Fruit fly (Drosophila melanogaster) whole organism, embryonic: ENCODE data around the gene Cpsf73.

ENCODE experiments used
- Adf1 ChIP-seq: fragments of 200-800 bp; sonication (Bioruptor generic); IDR thresholded peaks from 2 replicates; pipeline ENCODE4 v1.3.6; 2022; ENCODE audit warnings: missing biosample characterization, missing genetic modification characterization
- Asciz ChIP-seq: fragments of 200-800 bp; sonication (Bioruptor generic); optimal IDR thresholded peaks from 2 replicates; lab custom pipeline; 2017; ENCODE audit warnings: missing biosample characterization, mild to moderate bottlenecking, missing genetic modification characterization, missing genetic modification reagents
- BtbVII ChIP-seq: fragments of 200-800 bp; sonication (Bioruptor generic); optimal IDR thresholded peaks from 3 replicates; lab custom pipeline; 2017; ENCODE audit warnings: missing biosample characterization, mild to moderate bottlenecking, missing genetic modification characterization
- Bteb2 ChIP-seq: fragments of 200-800 bp; sonication (Bioruptor generic); optimal IDR thresholded peaks from 2 replicates; lab custom pipeline; 2016; ENCODE audit warnings: missing biosample characterization, missing genetic modification characterization
- CG10267 ChIP-seq: fragments of 200-800 bp; sonication (Bioruptor generic); optimal IDR thresholded peaks from 2 replicates; lab custom pipeline; 2018; ENCODE audit warnings: missing biosample characterization, mild to moderate bottlenecking, missing genetic modification characterization, moderate library complexity
- CG11560 ChIP-seq: fragments of 200-800 bp; sonication (Bioruptor generic); IDR thresholded peaks from 3 replicates; pipeline ENCODE4 v1.3.6; 2022; ENCODE audit warnings: missing biosample characterization, missing genetic modification characterization
- CG1233 ChIP-seq: fragments of 200-800 bp; sonication (Bioruptor generic); optimal IDR thresholded peaks from 4 replicates; lab custom pipeline; 2018; ENCODE audit warnings: missing biosample characterization, mild to moderate bottlenecking, missing genetic modification characterization
- CG13775 ChIP-seq: fragments of 200-800 bp; sonication (Bioruptor generic); optimal IDR thresholded peaks from 3 replicates; lab custom pipeline; 2017; ENCODE audit warnings: missing biosample characterization, mild to moderate bottlenecking, missing genetic modification characterization
- CG14710 ChIP-seq: fragments of 200-800 bp; sonication (Bioruptor generic); optimal IDR thresholded peaks from 3 replicates; lab custom pipeline; 2019; ENCODE audit warnings: missing biosample characterization, mild to moderate bottlenecking, missing genetic modification characterization, moderate library complexity
- CG15269 ChIP-seq: fragments of 200-800 bp; sonication (Bioruptor generic); optimal IDR thresholded peaks from 2 replicates; lab custom pipeline; 2018; ENCODE audit warnings: missing biosample characterization, mild to moderate bottlenecking, missing genetic modification characterization, moderate library complexity
- CG15601 ChIP-seq: fragments of 200-800 bp; sonication (Bioruptor generic); optimal IDR thresholded peaks from 3 replicates; lab custom pipeline; 2019; ENCODE audit warnings: missing biosample characterization, mild to moderate bottlenecking, missing genetic modification characterization, moderate library complexity
- CG15696 ChIP-seq: fragments of 200-800 bp; sonication (Bioruptor generic); optimal IDR thresholded peaks from 2 replicates; lab custom pipeline; 2019; ENCODE audit warnings: missing biosample characterization, mild to moderate bottlenecking, missing genetic modification characterization, moderate library complexity
- CG18764 ChIP-seq: fragments of 200-800 bp; sonication (Bioruptor generic); optimal IDR thresholded peaks from 3 replicates; lab custom pipeline; 2016; ENCODE audit warnings: missing biosample characterization, missing genetic modification characterization
- CG33557 ChIP-seq: fragments of 200-800 bp; sonication (Bioruptor generic); optimal IDR thresholded peaks from 2 replicates; lab custom pipeline; 2019; ENCODE audit warnings: missing biosample characterization, mild to moderate bottlenecking, missing genetic modification characterization, moderate library complexity
- CG34422 ChIP-seq: fragments of 200-800 bp; sonication (Bioruptor generic); IDR thresholded peaks from 3 replicates; pipeline ENCODE4 v1.3.6; 2022; ENCODE audit warnings: missing biosample characterization, missing genetic modification characterization
- CG4328 ChIP-seq: fragments of 200-800 bp; sonication (Bioruptor generic); optimal IDR thresholded peaks from 3 replicates; lab custom pipeline; 2017; ENCODE audit warnings: missing biosample characterization, missing genetic modification reagents, missing genetic modification characterization
- CG4854 ChIP-seq: fragments of 200-800 bp; sonication (Bioruptor generic); optimal IDR thresholded peaks from 2 replicates; lab custom pipeline; 2016; ENCODE audit warnings: missing biosample characterization, missing genetic modification characterization, inconsistent platforms
- CG6254 ChIP-seq: fragments of 200-800 bp; sonication (Bioruptor generic); optimal IDR thresholded peaks from 3 replicates; lab custom pipeline; 2017; ENCODE audit warnings: mild to moderate bottlenecking, missing biosample characterization, missing genetic modification reagents, missing genetic modification characterization
- CG6683 ChIP-seq: fragments of 200-800 bp; sonication (Bioruptor generic); optimal IDR thresholded peaks from 2 replicates; lab custom pipeline; 2017; ENCODE audit warnings: missing biosample characterization, mild to moderate bottlenecking, missing genetic modification characterization, missing genetic modification reagents
- CG6689 ChIP-seq: fragments of 200-800 bp; sonication (Bioruptor generic); IDR thresholded peaks from 2 replicates; pipeline ENCODE4 v1.3.6; 2022; ENCODE audit warnings: missing biosample characterization, missing genetic modification characterization
- CG7745 ChIP-seq: fragments of 200-800 bp; sonication (Bioruptor generic); optimal IDR thresholded peaks from 2 replicates; lab custom pipeline; 2018; ENCODE audit warnings: missing biosample characterization, mild to moderate bottlenecking, missing genetic modification characterization, moderate library complexity
- CG7987 ChIP-seq: fragments of 200-800 bp; sonication (Bioruptor generic); optimal IDR thresholded peaks from 2 replicates; lab custom pipeline; 2018; ENCODE audit warnings: missing biosample characterization, mild to moderate bottlenecking, missing genetic modification characterization, moderate library complexity
- CG8281 ChIP-seq: fragments of 200-800 bp; sonication (Bioruptor generic); optimal IDR thresholded peaks from 2 replicates; lab custom pipeline; 2018; ENCODE audit warnings: missing biosample characterization, mild to moderate bottlenecking, missing genetic modification characterization, moderate library complexity
- CG8765 ChIP-seq: fragments of 200-800 bp; sonication (Bioruptor generic); IDR thresholded peaks from 2 replicates; pipeline ENCODE4 v1.3.6; 2022; ENCODE audit warnings: missing biosample characterization, missing genetic modification characterization
- Doc2 ChIP-seq: fragments of 200-800 bp; sonication (Bioruptor generic); IDR thresholded peaks from 2 replicates; pipeline ENCODE4 v1.3.6; 2022; ENCODE audit warnings: missing biosample characterization, missing genetic modification characterization
- HLH4C ChIP-seq: fragments of 200-800 bp; sonication (Bioruptor generic); IDR thresholded peaks from 3 replicates; pipeline ENCODE4 v1.3.6; 2022; ENCODE audit warnings: missing biosample characterization, missing genetic modification characterization; ENCODE audit not compliant: partially characterized antibody
- Hey ChIP-seq: fragments of 200-800 bp; sonication (Bioruptor generic); optimal IDR thresholded peaks from 3 replicates; lab custom pipeline; 2018; ENCODE audit warnings: missing biosample characterization, mild to moderate bottlenecking, missing genetic modification characterization
- Hmr ChIP-seq: fragments of 200-800 bp; sonication (Bioruptor generic); optimal IDR thresholded peaks from 3 replicates; lab custom pipeline; 2017; ENCODE audit warnings: mild to moderate bottlenecking, missing biosample characterization, missing genetic modification reagents, missing genetic modification characterization
- Lhr ChIP-seq: fragments of 200-800 bp; sonication (Bioruptor generic); optimal IDR thresholded peaks from 3 replicates; lab custom pipeline; 2017; ENCODE audit warnings: mild to moderate bottlenecking, missing biosample characterization, missing genetic modification reagents, missing genetic modification characterization
- MBD-R2 ChIP-seq: fragments of 200-800 bp; sonication (Bioruptor generic); IDR thresholded peaks from 2 replicates; pipeline ENCODE4 v1.3.6; 2022; ENCODE audit warnings: missing biosample characterization, missing genetic modification characterization
- Med ChIP-seq: fragments of 200-800 bp; sonication (Bioruptor generic); peaks from one replicate; lab custom pipeline; 2016; ENCODE audit warnings: missing biosample characterization, missing genetic modification characterization, mild to moderate bottlenecking, inconsistent platforms, moderate library complexity
- Myb ChIP-seq: fragments of 200-800 bp; sonication (Bioruptor generic); optimal IDR thresholded peaks from 2 replicates; lab custom pipeline; 2016; ENCODE audit warnings: missing biosample characterization, missing genetic modification characterization
- Nf-YA ChIP-seq: fragments of 200-800 bp; sonication (Bioruptor generic); IDR thresholded peaks from 2 replicates; pipeline ENCODE4 v1.3.6; 2022; ENCODE audit warnings: missing biosample characterization, missing genetic modification characterization
- Optix ChIP-seq: fragments of 200-800 bp; sonication (Bioruptor generic); IDR thresholded peaks from 3 replicates; pipeline ENCODE4 v1.3.6; 2022; ENCODE audit warnings: missing biosample characterization, missing genetic modification characterization
- TFAM ChIP-seq: fragments of 200-800 bp; sonication (Bioruptor generic); optimal IDR thresholded peaks from 2 replicates; lab custom pipeline; 2017; ENCODE audit warnings: missing biosample characterization, missing genetic modification characterization, inconsistent platforms
- Taf1 ChIP-seq: fragments of 200-800 bp; sonication (Bioruptor generic); IDR thresholded peaks from 2 replicates; pipeline ENCODE4 v1.3.6; 2022; ENCODE audit warnings: missing biosample characterization, missing genetic modification characterization
- caup ChIP-seq: fragments of 200-800 bp; sonication (Bioruptor generic); optimal IDR thresholded peaks from 3 replicates; lab custom pipeline; 2017; ENCODE audit warnings: missing biosample characterization, mild to moderate bottlenecking, missing genetic modification characterization, moderate library complexity; ENCODE audit not compliant: severe bottlenecking
- dmrt99B ChIP-seq: fragments of 200-800 bp; sonication (Bioruptor generic); optimal IDR thresholded peaks from 2 replicates; lab custom pipeline; 2018; ENCODE audit warnings: missing biosample characterization, mild to moderate bottlenecking, missing genetic modification characterization, moderate library complexity
- dysf ChIP-seq: fragments of 200-800 bp; sonication (Bioruptor generic); IDR thresholded peaks from 3 replicates; pipeline ENCODE4 v1.3.6; 2022; ENCODE audit warnings: missing biosample characterization, missing genetic modification characterization
- gfzf ChIP-seq: fragments of 200-800 bp; sonication (Bioruptor generic); optimal IDR thresholded peaks from 2 replicates; lab custom pipeline; 2016; ENCODE audit warnings: missing biosample characterization, mild to moderate bottlenecking, missing genetic modification characterization, moderate library complexity
- ind ChIP-seq: fragments of 200-800 bp; sonication (Bioruptor generic); optimal IDR thresholded peaks from 3 replicates; lab custom pipeline; 2016; ENCODE audit warnings: missing biosample characterization, missing genetic modification characterization
- lbe ChIP-seq: fragments of 200-800 bp; sonication (Bioruptor generic); optimal IDR thresholded peaks from 2 replicates; lab custom pipeline; 2016; ENCODE audit warnings: missing biosample characterization, mild to moderate bottlenecking, missing genetic modification characterization
- pum ChIP-seq: fragments of 200-800 bp; sonication (Bioruptor generic); optimal IDR thresholded peaks from 2 replicates; lab custom pipeline; 2016; ENCODE audit warnings: missing biosample characterization, missing genetic modification characterization
- row ChIP-seq: fragments of 200-800 bp; sonication (Bioruptor generic); IDR thresholded peaks from 3 replicates; pipeline ENCODE4 v1.3.6; 2022; ENCODE audit warnings: missing biosample characterization, missing genetic modification characterization
- sd ChIP-seq: fragments of 200-800 bp; sonication (Bioruptor generic); optimal IDR thresholded peaks from 3 replicates; lab custom pipeline; 2018; ENCODE audit warnings: missing biosample characterization, mild to moderate bottlenecking, missing genetic modification characterization, moderate library complexity
- seq ChIP-seq: fragments of 200-800 bp; sonication (Bioruptor generic); IDR thresholded peaks from 2 replicates; pipeline ENCODE4 v1.3.6; 2022; ENCODE audit warnings: missing biosample characterization, missing genetic modification characterization
- ssp ChIP-seq: fragments of 200-800 bp; sonication (Bioruptor generic); IDR thresholded peaks from 2 replicates; pipeline ENCODE4 v1.3.6; 2022; ENCODE audit warnings: missing biosample characterization, missing genetic modification characterization
- wor ChIP-seq: fragments of 200-800 bp; sonication (Bioruptor generic); IDR thresholded peaks from 2 replicates; pipeline ENCODE4 v1.3.6; 2022; ENCODE audit warnings: missing biosample characterization, missing genetic modification characterization
- zfh1 ChIP-seq: fragments of 200-800 bp; sonication (Bioruptor generic); IDR thresholded peaks from 3 replicates; pipeline ENCODE4 v1.3.6; 2022; ENCODE audit warnings: missing biosample characterization, missing genetic modification characterization

Cpsf73 gene

DNA sequence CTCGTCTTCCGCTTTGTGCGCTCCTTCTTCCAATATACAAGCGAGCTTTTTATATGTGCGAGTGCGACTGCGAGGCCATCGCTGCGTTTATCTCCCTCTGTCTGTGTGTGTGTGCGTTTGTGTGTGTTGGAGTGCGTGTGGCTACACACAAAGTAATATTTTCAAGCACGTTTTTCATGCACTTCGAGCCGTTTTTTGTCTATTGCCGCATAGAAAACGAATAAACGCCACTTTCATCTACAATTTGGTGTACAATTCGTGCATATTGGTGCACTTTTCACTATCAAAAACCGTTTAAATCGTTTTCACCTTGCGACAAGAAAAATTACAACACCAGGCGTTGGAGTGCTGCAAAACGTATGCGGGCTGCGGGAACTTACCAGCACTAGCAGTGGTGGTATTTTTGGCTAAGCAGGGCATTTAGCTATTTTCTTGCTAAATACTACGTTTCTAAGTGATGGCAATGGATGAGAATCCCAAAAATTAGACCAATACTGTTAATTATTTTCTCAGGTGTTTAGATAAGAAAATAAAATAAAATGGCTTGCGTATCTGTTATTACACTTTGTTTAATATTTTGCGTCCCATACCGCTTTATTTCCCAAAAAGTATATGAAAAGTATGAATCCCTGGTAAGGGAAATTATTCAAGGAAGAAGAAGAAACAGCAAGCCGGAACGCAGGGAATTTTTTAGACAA, 4.3 kb downstream of the Cpsf73 start, which contains the start of the genes CG31224 and CstF64 (continued):
- TF ChIP-seq CG34422 (GFP tag; lab: Robert Waterston, UW), result peak; percentile 79; the same call in 1 of the 3 replicates
- peak; percentile 80 for TF ChIP-seq dysf (GFP tag; lab: Robert Waterston, UW)
- peak; percentile 55 for TF ChIP-seq gfzf (GFP tag; lab: Kevin White, UChicago)
- TF ChIP-seq CG11560 (tag; lab: Robert Waterston, UW), result peak; percentile 54; the same call in 2 of the 3 replicates
- peak; percentile 68 for TF ChIP-seq CG4328 (GFP tag; lab: Kevin White, UChicago)
- TF ChIP-seq Taf1 (GFP tag; lab: Robert Waterston, UW), result peak; percentile 54; the same call in 1 of the 2 replicates
- TF ChIP-seq Nf-YA (GFP tag; lab: Robert Waterston, UW), result no peak
- peak; percentile 88 for TF ChIP-seq Bteb2 (GFP tag; lab: Kevin White, UChicago)
- peak; percentile 89 for TF ChIP-seq CG14710 (tag; lab: Kevin White, UChicago)
- peak; percentile 71 for TF ChIP-seq wor (GFP tag; lab: Robert Waterston, UW)
- TF ChIP-seq CG6683 (GFP tag; lab: Kevin White, UChicago), result peak; percentile 59
- peak; percentile 91 for TF ChIP-seq CG13775 (GFP tag; lab: Kevin White, UChicago)
- peak; percentile 98 for TF ChIP-seq Med (GFP tag; lab: Kevin White, UChicago)
- peak; percentile 88 for TF ChIP-seq ind (GFP tag; lab: Kevin White, UChicago)
- TF ChIP-seq sd, result peak; percentile 90
- TF ChIP-seq seq (GFP tag; lab: Robert Waterston, UW), result peak; percentile 66; the same call in 1 of the 2 replicates
- TF ChIP-seq CG1233 (GFP tag; lab: Kevin White, UChicago), result peak; percentile 70
- no peak for TF ChIP-seq Lhr
- TF ChIP-seq CG15696, result peak; percentile 81
- peak; percentile 94 for TF ChIP-seq row (GFP tag; lab: Robert Waterston, UW)
- TF ChIP-seq CG8281 (tag; lab: Kevin White, UChicago), result no peak
- TF ChIP-seq CG4854 (GFP tag; lab: Kevin White, UChicago), result peak; percentile 85
- no peak for TF ChIP-seq Hey (tag; lab: Kevin White, UChicago)
- TF ChIP-seq Asciz (GFP tag; lab: Kevin White, UChicago), result peak; percentile 37
- TF ChIP-seq zfh1 (GFP tag; lab: Robert Waterston, UW), result peak; percentile 86; the same call in 2 of the 3 replicates
- no peak for TF ChIP-seq Adf1 (GFP tag; lab: Robert Waterston, UW)
- TF ChIP-seq CG18764 (GFP tag; lab: Kevin White, UChicago), result peak; percentile 80
- TF ChIP-seq CG6689 (GFP tag; lab: Robert Waterston, UW), result peak; percentile 84
- TF ChIP-seq dmrt99B, result no peak
- TF ChIP-seq caup (GFP tag; lab: Kevin White, UChicago), result peak; percentile 86
- TF ChIP-seq CG7745 (tag; lab: Kevin White, UChicago), result no peak
- peak; percentile 26 for TF ChIP-seq CG6254 (GFP tag; lab: Kevin White, UChicago)
- peak; percentile 24 for TF ChIP-seq TFAM (GFP tag; lab: Kevin White, UChicago)
- TF ChIP-seq Hmr (GFP tag; lab: Kevin White, UChicago), result peak; percentile 89
- peak; percentile 79 for TF ChIP-seq CG8765 (GFP tag; lab: Robert Waterston, UW)
- peak; percentile 88 for TF ChIP-seq pum (GFP tag; lab: Kevin White, UChicago)
- peak; percentile 77 for TF ChIP-seq ssp (GFP tag; lab: Robert Waterston, UW)
- no peak for TF ChIP-seq CG15269 (tag; lab: Kevin White, UChicago)
- TF ChIP-seq lbe (GFP tag; lab: Kevin White, UChicago), result peak; percentile 57
- TF ChIP-seq MBD-R2, result peak; percentile 77
- peak; percentile 56; the same call in 1 of the 3 replicates for TF ChIP-seq Optix (GFP tag; lab: Robert Waterston, UW)
- peak; percentile 73 for TF ChIP-seq Myb (GFP tag; lab: Kevin White, UChicago)
- TF ChIP-seq CG15601 (tag; lab: Kevin White, UChicago), result peak; percentile 74
- TF ChIP-seq HLH4C (GFP tag; lab: Robert Waterston, UW), result no peak
- peak; percentile 55 for TF ChIP-seq CG7987 (GFP tag; lab: Kevin White, UChicago)
- TF ChIP-seq CG10267, result peak; percentile 97
- TF ChIP-seq Doc2 (GFP tag; lab: Robert Waterston, UW), result peak; percentile 18; the same call in 1 of the 2 replicates
- TF ChIP-seq BtbVII (GFP tag; lab: Kevin White, UChicago), result no peak
- TF ChIP-seq CG33557, result peak; percentile 68
